Worm (Caenorhabditis elegans): ENCODE data around the gene Y55F3BR.1.

Gene Y55F3BR.1

DNA sequence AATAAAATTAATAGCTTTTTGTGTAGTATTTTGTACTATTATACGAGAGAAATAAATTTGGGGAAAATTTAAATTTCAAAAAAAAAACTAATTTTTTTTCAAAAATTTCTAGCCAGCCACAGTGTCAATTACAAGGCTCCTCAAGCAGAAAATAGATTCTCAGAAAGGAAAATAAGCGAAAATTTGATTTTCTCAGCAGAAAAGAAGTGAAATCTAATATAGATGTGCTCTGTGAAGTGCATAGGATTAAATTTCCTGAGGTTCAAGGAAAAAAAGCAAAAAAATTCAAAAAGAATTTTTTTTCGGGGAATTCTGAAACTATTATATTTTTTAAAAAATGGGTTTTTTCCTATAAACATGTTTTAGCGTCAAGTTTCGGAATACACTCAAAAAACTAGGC lies 52.9 kb downstream of the Y55F3BR.1 start:
- no peak for TF ChIP-seq klf-2 (GFP tag; conservative IDR thresholded peaks at IDR 0.05)
- TF ChIP-seq med-1 (GFP tag; optimal IDR thresholded peaks at IDR 0.05; ENCODE audit: insufficient read depth): no peak
- TF ChIP-seq cog-1 (tag; optimal IDR thresholded peaks at IDR 0.05): no peak
- TF ChIP-seq T22C8.4 (GFP tag; IDR thresholded peaks at IDR 0.05): no peak
- TF ChIP-seq tab-1 (GFP tag; IDR thresholded peaks at IDR 0.05): no peak
- no peak for TF ChIP-seq ref-1 (GFP tag; conservative IDR thresholded peaks at IDR 0.05)
- no peak for TF ChIP-seq ztf-23 (GFP tag; IDR thresholded peaks at IDR 0.05)
- TF ChIP-seq flt-1 (GFP tag; IDR thresholded peaks at IDR 0.05): no peak
- no peak for TF ChIP-seq ztf-29 (GFP tag; IDR thresholded peaks at IDR 0.05)
